Worm (Caenorhabditis elegans) whole organism, early embryonic: ENCODE measurements around the gene slc-25A18.2.

Source experiments
- ama-1 ChIP-seq: fragments of 150-350 bp; optimal IDR thresholded peaks from 2 replicates; lab custom pipeline; 2014
- flt-1 ChIP-seq: fragments of 200-800 bp; sonication (Bioruptor generic); IDR thresholded peaks from 2 replicates; pipeline ENCODE4 v1.3.6; 2022; ENCODE audit warnings: missing genetic modification characterization, missing compliant biosample characterization
- pes-1 ChIP-seq: fragments of 200-800 bp; sonication (Bioruptor generic); IDR thresholded peaks from 2 replicates; pipeline ENCODE4 v1.3.6; 2022; ENCODE audit warnings: missing genetic modification reagents, missing genetic modification characterization, missing compliant biosample characterization
- scrt-1 ChIP-seq: fragments of 200-800 bp; sonication (Bioruptor generic); IDR thresholded peaks from 2 replicates; pipeline ENCODE4 v1.3.6; 2022; ENCODE audit warnings: missing genetic modification characterization, missing compliant biosample characterization
- tbx-11 ChIP-seq: fragments of 200-800 bp; sonication (Bioruptor generic); IDR thresholded peaks from 2 replicates; pipeline ENCODE4 v1.3.6; 2022; ENCODE audit warnings: missing genetic modification characterization, missing compliant biosample characterization
- tbx-37 ChIP-seq: fragments of 200-800 bp; sonication (Bioruptor generic); conservative IDR thresholded peaks from 2 replicates; pipeline ENCODE4 v1.3.6; 2022; ENCODE audit warnings: missing genetic modification reagents, missing genetic modification characterization, missing compliant biosample characterization

ce11 chrIV:7516167-7516566 is 41.3 kb downstream of the slc-25A18.2 start, which contains the start of the genes R05G6.9 and R05G6.3:
- TF ChIP-seq tbx-37 (GFP tag; lab: Robert Waterston, UW) (no peak), flt-1 (no peak), scrt-1 (GFP tag; lab: Robert Waterston, UW) (no peak), ama-1 (lab: Kevin White, UChicago) (no peak), tbx-11 (GFP tag; lab: Robert Waterston, UW) (no peak), pes-1 (GFP tag; lab: Robert Waterston, UW) (no peak)
